Worm (Caenorhabditis elegans): ENCODE data around the gene clc-20.
A peak's percentile ranks its signal among the peaks of the same experiment; 100 is the strongest.

clc-20 gene

DNA sequence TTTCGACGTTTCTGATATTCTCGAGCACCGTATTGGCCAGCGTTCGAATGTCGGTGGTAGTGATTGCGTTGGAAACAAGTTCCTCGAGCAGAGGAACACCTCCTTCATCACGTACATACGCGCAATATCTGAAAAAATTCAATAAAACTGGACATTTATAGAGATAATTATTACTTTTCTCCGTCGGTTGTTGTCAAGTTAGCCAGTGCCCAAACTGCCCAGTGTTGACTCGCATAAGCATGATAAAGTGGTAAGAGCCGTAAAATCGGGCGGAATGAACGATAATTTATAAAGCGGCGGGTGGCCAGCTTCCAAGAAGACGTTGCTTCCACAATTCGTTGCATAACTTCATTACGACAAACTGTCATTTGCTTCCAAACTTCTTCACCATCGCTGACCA, 11.2 kb downstream of the clc-20 start:
- TF ChIP-seq dao-5 (tag; optimal IDR thresholded peaks at IDR 0.05) (no peak), W03F9.2 (tag; optimal IDR thresholded peaks at IDR 0.05) (no peak), him-1 (tag; optimal IDR thresholded peaks at IDR 0.05) (no peak)

ce11 chrIII:886726-887125, 14.3 kb downstream of the clc-20 start, which contains the start of gene zer-1:
zer-1 (minus strand) TSS chrIII:886793.
- TF ChIP-seq dao-5 (tag; optimal IDR thresholded peaks at IDR 0.05) (no peak), him-1 (tag; optimal IDR thresholded peaks at IDR 0.05) (no peak), W03F9.2 (tag; optimal IDR thresholded peaks at IDR 0.05) (no peak)

DNA sequence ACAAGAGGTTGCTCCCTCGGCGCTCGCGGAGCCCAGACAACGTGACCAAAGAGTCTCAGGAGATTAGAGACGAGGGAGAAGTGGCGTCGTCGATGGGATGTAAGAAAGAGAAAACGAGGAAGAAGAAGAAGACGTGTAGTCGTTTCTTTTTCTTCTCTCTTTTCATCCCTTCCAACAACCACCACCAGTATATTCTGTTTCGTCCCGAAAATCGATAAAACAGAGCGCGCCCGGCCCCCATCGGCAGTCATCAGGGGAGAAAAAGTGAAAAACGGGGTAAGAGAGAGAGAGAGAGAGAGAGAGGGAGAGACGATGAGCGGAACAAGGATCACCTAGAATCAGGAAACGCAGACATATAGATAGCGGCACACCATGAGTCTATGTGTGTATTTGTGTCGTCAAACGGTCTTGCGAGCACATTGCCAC, 15.5 kb downstream of the clc-20 start:
- peak; percentile 66 for TF ChIP-seq him-1 (tag; optimal IDR thresholded peaks at IDR 0.05)
- TF ChIP-seq W03F9.2 (tag; optimal IDR thresholded peaks at IDR 0.05), result peak; percentile 14
- no peak for TF ChIP-seq dao-5 (tag; optimal IDR thresholded peaks at IDR 0.05)

- no peak for TF ChIP-seq him-1 (tag; optimal IDR thresholded peaks at IDR 0.05)
- no peak for TF ChIP-seq W03F9.2 (tag; optimal IDR thresholded peaks at IDR 0.05)
Observed at ce11 chrIII:888983-889549, 16.7 kb downstream of the clc-20 start.

ce11 chrIII:891014-891413, 18.6 kb downstream of the clc-20 start, which contains the start of gene T24C4.10:
T24C4.10 (minus strand) TSS chrIII:891243.
- no peak for TF ChIP-seq W03F9.2 (tag; optimal IDR thresholded peaks at IDR 0.05)

- TF ChIP-seq W03F9.2 (tag; optimal IDR thresholded peaks at IDR 0.05) (no peak), dao-5 (tag; optimal IDR thresholded peaks at IDR 0.05) (no peak), him-1 (tag; optimal IDR thresholded peaks at IDR 0.05) (no peak)
Observed at ce11 chrIII:895525-895924, 23.1 kb downstream of the clc-20 start, which contains the start of the genes ztf-18 and F23H11.2. ztf-18 (minus strand) TSS chrIII:895712. F23H11.2 (plus strand) TSS chrIII:895747.

DNA sequence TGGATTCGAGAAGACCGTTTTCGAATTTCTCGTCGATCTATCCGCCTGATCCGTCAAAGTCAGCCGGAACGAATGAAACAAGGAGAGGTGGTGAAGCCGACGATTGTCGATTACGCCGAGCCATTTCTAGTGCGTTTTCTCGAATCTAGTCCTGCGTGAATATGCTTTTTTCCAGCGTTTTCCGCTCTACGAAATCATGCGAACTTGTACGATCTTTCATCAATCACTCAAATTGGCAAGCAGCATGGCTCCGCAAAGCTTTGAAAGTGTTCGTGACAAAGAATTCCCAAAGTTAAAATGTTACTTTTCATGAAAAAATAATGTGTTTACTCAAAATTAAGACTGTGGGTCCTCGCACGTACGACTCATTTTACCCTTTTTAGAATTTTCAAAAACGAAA, 24.5 kb downstream of the clc-20 start:
- TF ChIP-seq W03F9.2 (tag; optimal IDR thresholded peaks at IDR 0.05), result no peak
- TF ChIP-seq him-1 (tag; optimal IDR thresholded peaks at IDR 0.05), result no peak
- TF ChIP-seq dao-5 (tag; optimal IDR thresholded peaks at IDR 0.05), result no peak

DNA sequence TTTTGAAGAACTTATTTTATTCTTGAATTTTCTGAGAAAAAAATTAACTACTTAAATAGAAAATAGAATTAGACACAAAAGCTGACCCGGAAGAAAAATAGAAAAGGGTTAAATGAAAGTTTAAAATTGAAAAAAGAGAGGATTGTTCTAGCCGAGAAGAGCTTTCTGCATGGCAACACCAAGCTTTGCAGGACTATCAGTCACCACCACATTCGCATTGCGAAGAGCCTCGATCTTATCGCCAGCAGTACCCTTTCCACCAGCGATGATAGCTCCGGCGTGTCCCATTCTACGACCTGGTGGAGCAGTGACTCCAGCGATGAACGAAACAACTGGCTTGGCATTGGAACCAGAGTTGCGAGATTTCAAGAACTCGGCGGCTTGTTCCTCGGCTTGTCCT, 27.8 kb downstream of the clc-20 start:
- TF ChIP-seq W03F9.2 (tag; optimal IDR thresholded peaks at IDR 0.05) (no peak), him-1 (tag; optimal IDR thresholded peaks at IDR 0.05) (no peak), dao-5 (tag; optimal IDR thresholded peaks at IDR 0.05) (no peak)

DNA sequence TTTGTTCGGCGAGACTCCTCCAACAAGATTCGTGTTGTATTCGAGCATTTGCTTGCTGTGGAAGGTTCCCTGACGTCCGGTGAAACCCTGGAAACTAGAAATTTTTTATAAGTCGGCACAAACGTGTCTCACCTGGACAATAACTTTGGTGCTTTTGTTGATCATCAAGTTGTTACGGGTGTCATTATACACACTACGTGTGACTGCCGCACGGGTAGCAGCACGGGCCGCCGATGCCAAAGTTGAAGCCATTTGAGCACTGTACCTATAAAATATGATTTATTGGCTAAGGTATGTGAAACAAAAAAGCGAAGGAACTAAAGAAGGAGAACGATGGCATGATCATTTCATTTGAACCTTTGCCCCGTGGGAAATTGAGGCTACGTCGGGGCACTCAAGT, 28.8 kb downstream of the clc-20 start, which contains the start of gene sucl-2:
Gene sucl-2 (minus strand): TSS at position 265 of the 400 bp plus-strand sequence.
- TF ChIP-seq W03F9.2 (tag; optimal IDR thresholded peaks at IDR 0.05) (no peak), him-1 (tag; optimal IDR thresholded peaks at IDR 0.05) (no peak), dao-5 (tag; optimal IDR thresholded peaks at IDR 0.05) (no peak)

DNA sequence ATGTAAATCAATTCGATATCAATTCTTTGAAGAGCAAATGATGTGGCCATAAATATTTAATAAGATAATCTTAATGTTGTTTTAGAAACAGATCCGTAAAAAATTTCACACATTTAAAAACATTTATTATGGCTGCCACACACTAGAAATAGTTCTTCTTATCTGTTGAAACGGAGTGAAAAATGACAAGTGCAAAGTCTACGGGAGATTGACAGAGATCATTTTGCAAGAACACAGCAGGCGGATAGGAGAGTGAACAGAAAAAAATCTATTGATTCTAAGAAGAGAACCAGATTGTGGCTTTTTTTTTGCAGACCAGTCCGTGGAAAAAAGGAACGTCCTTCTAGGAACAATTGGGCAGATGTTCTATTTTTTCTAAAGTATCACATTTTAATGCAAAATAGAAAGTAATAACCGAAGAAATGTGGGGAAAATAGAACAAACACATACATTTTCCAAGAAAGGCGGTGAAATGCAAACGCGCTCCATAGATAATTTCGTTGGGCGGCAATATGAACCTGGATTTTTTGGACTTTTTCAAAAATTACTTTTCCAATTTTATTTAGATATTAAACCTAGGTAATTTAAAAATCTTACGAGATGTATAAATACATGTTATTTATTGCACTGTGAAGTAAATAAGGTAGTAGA, 29.3 kb downstream of the clc-20 start:
- no peak for TF ChIP-seq W03F9.2 (tag; optimal IDR thresholded peaks at IDR 0.05)
- no peak for TF ChIP-seq dao-5 (tag; optimal IDR thresholded peaks at IDR 0.05)
- TF ChIP-seq him-1 (tag; optimal IDR thresholded peaks at IDR 0.05), result no peak

ce11 chrIII:907311-907710, 34.9 kb downstream of the clc-20 start, which contains the start of gene F23H11.4:
F23H11.4 (minus strand) TSS chrIII:907539.
- no peak for TF ChIP-seq dao-5 (tag; optimal IDR thresholded peaks at IDR 0.05)
- no peak for TF ChIP-seq W03F9.2 (tag; optimal IDR thresholded peaks at IDR 0.05)
- no peak for TF ChIP-seq him-1 (tag; optimal IDR thresholded peaks at IDR 0.05)

- TF ChIP-seq him-1 (tag; optimal IDR thresholded peaks at IDR 0.05) (no peak), dao-5 (tag; optimal IDR thresholded peaks at IDR 0.05) (no peak), W03F9.2 (tag; optimal IDR thresholded peaks at IDR 0.05) (no peak)
Observed at ce11 chrIII:907990-908389, 35.6 kb downstream of the clc-20 start.

DNA sequence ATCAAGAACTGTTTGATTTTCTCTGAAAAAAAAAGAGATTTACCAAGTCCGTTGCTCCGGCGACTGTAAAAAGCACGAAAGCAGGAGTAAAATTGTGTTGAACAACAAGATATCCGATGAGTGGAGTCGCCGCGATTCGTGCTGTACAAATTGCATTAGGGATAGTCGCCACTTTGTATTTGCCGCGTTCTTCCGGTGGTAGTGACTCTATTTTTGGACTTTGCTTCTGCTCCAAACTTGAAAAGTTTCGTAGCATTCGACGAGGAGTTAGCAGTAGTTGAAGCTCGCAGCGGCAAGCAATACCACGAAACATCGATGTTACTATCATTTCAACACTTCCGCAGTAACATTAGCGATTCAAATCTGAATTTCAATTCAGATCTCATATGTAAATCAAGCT, 37.2 kb downstream of the clc-20 start, which contains the start of gene crls-1:
Gene crls-1 (minus strand): TSS at position 363 of the 400 bp plus-strand sequence.
- TF ChIP-seq W03F9.2 (tag; optimal IDR thresholded peaks at IDR 0.05) (no peak), dao-5 (tag; optimal IDR thresholded peaks at IDR 0.05) (no peak), him-1 (tag; optimal IDR thresholded peaks at IDR 0.05) (no peak)

DNA sequence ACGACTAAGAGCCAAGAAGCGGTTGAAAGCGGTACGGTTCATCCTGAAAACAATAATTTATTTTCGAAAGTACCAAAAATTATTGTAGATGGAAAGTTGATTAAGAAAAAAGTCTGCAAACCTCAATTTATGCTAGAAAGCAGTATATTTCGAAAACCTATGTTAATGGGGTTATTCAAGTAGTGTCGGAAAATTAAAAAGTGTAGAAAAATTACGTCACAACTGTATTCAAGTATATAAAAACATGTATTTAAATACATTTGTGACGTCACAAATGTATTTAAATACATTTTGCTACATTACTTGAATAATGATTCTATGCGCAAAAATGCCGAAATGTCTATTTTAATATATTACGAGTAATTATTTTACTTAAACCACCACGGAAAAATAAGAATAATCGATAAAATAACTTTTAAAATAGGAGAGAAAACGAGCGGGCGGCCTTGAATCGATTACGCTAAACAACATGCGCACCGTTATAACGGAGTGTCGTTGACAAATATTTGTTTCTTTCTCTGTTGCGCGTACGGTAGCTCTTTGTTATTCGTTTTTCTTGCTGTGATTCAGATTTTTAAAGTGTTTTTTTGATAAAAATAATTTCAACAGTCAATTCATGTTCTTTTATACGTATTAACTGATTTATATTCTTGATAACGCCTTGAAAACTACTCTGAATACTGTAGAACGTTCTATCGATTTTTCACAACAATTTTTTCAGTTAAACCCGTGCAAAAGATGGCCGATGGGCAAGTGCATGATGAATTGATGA, 38.3 kb downstream of the clc-20 start, which contains the start of the genes F23H11.5 and bra-2:
Gene F23H11.5 (minus strand): TSS at position 51 of the 772 bp plus-strand sequence.
Gene bra-2 (plus strand): TSS at position 722 of the 772 bp plus-strand sequence.
- TF ChIP-seq him-1 (tag; optimal IDR thresholded peaks at IDR 0.05) (no peak), dao-5 (tag; optimal IDR thresholded peaks at IDR 0.05) (no peak), W03F9.2 (tag; optimal IDR thresholded peaks at IDR 0.05) (no peak)

Data from whole organism, L4/young adult.